Fruit fly (Drosophila melanogaster): Measurements from ENCODE around the gene CG14689.

The CG14689 gene

dm6 chr3R:10735857-10736256 is 24.8 kb upstream of the CG14689 start, which contains the start of gene tomboy20:
Gene tomboy20 (minus strand): TSS chr3R:10735957.
- no peak for TF ChIP-seq CG31224 (GFP tag; IDR thresholded peaks at IDR 0.05)
- no peak for TF ChIP-seq CG3281 (GFP tag; optimal IDR thresholded peaks at IDR 0.05)
- no peak for TF ChIP-seq tap (tag; optimal IDR thresholded peaks at IDR 0.05)
- no peak for TF ChIP-seq CG4730 (GFP tag; IDR thresholded peaks at IDR 0.05)
- TF ChIP-seq Spps (tag; optimal IDR thresholded peaks at IDR 0.05): no peak
- TF ChIP-seq toy (GFP tag; IDR thresholded peaks at IDR 0.05): no peak
- no peak for TF ChIP-seq en (GFP tag; optimal IDR thresholded peaks at IDR 0.05)
- TF ChIP-seq dan (GFP tag; IDR thresholded peaks at IDR 0.05): no peak
- no peak for TF ChIP-seq CG1647 (GFP tag; optimal IDR thresholded peaks at IDR 0.05)
- no peak for TF ChIP-seq Pdp1 (GFP tag; optimal IDR thresholded peaks at IDR 0.05)
- no peak for TF ChIP-seq wdn (GFP tag; IDR thresholded peaks at IDR 0.05)
- no peak for TF ChIP-seq dmrt11E (tag; optimal IDR thresholded peaks at IDR 0.05)
- TF ChIP-seq Stat92E (GFP tag; optimal IDR thresholded peaks at IDR 0.05): no peak
- TF ChIP-seq CG18011 (GFP tag; optimal IDR thresholded peaks at IDR 0.05): no peak

- TF ChIP-seq Hr51 (GFP tag; optimal IDR thresholded peaks at IDR 0.05) (no peak), CG10321 (GFP tag; IDR thresholded peaks at IDR 0.05) (no peak), CG15514 (GFP tag; optimal IDR thresholded peaks at IDR 0.05) (peak; percentile 9), CG3281 (GFP tag; optimal IDR thresholded peaks at IDR 0.05) (peak; percentile 24), phol (tag; optimal IDR thresholded peaks at IDR 0.05) (no peak), Nf-YC (tag; optimal IDR thresholded peaks at IDR 0.05) (no peak), CkIIα-i1 (GFP tag; IDR thresholded peaks at IDR 0.05) (no peak), Rfx (GFP tag; IDR thresholded peaks at IDR 0.05) (0 out of 2 replicates have a peak, but pooled peaks have one; percentile 30), sob (GFP tag; IDR thresholded peaks at IDR 0.05) (0 out of 2 replicates have a peak, but pooled peaks have one; percentile 23), CG18764 (GFP tag; optimal IDR thresholded peaks at IDR 0.05) (no peak), Deaf1 (tag; optimal IDR thresholded peaks at IDR 0.05) (no peak), lab (GFP tag; optimal IDR thresholded peaks at IDR 0.05) (peak; percentile 58), Optix (GFP tag; IDR thresholded peaks at IDR 0.05) (no peak), Meics (GFP tag; optimal IDR thresholded peaks at IDR 0.05) (peak; percentile 7), sc (optimal IDR thresholded peaks at IDR 0.05) (no peak), sc (GFP tag; optimal IDR thresholded peaks at IDR 0.05) (no peak), slp2 (GFP tag; optimal IDR thresholded peaks at IDR 0.05) (no peak), CG18599 (GFP tag; optimal IDR thresholded peaks at IDR 0.05) (peak; percentile 68), tap (tag; optimal IDR thresholded peaks at IDR 0.05) (no peak), CG6654 (GFP tag; optimal IDR thresholded peaks at IDR 0.05) (no peak)
Measured at dm6 chr3R:10726714-10727113, 15.7 kb upstream of the CG14689 start.

- TF ChIP-seq CG17385 (GFP tag; optimal IDR thresholded peaks at IDR 0.05): no peak
Measured at dm6 chr3R:10714498-10714897, 3.5 kb upstream of the CG14689 start, which contains the start of gene CG4073. Gene CG4073 (plus strand): TSS chr3R:10714798.

- TF ChIP-seq CG8388 (GFP tag; optimal IDR thresholded peaks at IDR 0.05): peak; percentile 61
- peak in 1 of 2 experiments; percentile 12 for TF ChIP-seq crp (GFP tag; optimal IDR thresholded peaks at IDR 0.05)
- no peak for TF ChIP-seq D19A (tag; optimal IDR thresholded peaks at IDR 0.05)
Measured at dm6 chr3R:10709264-10709663, 1.8 kb downstream of the CG14689 start, which contains the start of gene CG31373. Gene CG31373 (minus strand): TSS chr3R:10709364.

Data from whole organism, embryonic.